Worm (Caenorhabditis elegans) whole organism, L4 larva: ENCODE results near the gene nhr-128.
A peak's percentile ranks its signal among the peaks of the same experiment; 100 is the strongest.

Experiments used
- F10B5.3 ChIP-seq: sonication (generic microtip); optimal IDR thresholded peaks from 2 replicates; lab custom pipeline; 2016; ENCODE audit warnings: mild to moderate bottlenecking, missing genetic modification characterization, missing compliant biosample characterization
- R02D3.7 ChIP-seq: fragments of 150-350 bp; sonication (generic microtip); optimal IDR thresholded peaks from 3 replicates; lab custom pipeline; 2014; ENCODE audit warnings: missing biosample characterization, missing genetic modification characterization
- Y105C5A.15 ChIP-seq: fragments of 200-800 bp; sonication (Bioruptor generic); IDR thresholded peaks from 2 replicates; pipeline ENCODE4 v1.3.6; 2022; ENCODE audit warnings: missing genetic modification characterization, missing compliant biosample characterization
- Y5F2A.4 ChIP-seq: fragments of 200-800 bp; sonication (Bioruptor generic); optimal IDR thresholded peaks from 2 replicates; lab custom pipeline; 2018; ENCODE audit warnings: mild to moderate bottlenecking, missing genetic modification characterization, missing compliant biosample characterization
- ZK337.2 ChIP-seq: fragments of 200-800 bp; sonication (Bioruptor generic); IDR thresholded peaks from 2 replicates; pipeline ENCODE4 v1.3.6; 2022; ENCODE audit warnings: missing genetic modification reagents, missing genetic modification characterization, missing compliant biosample characterization
- ZK546.5 ChIP-seq, 2 experiments: sonication (generic microtip); optimal IDR thresholded peaks; 2 replicates each; lab custom pipeline; 2017; ENCODE audit warnings: missing biosample characterization in 2 of 2, missing genetic modification characterization in 2 of 2
- arid-1 ChIP-seq: fragments of 200-800 bp; sonication (Bioruptor generic); conservative IDR thresholded peaks from 2 replicates; pipeline ENCODE4 v1.3.6; 2022; ENCODE audit warnings: missing genetic modification reagents, missing genetic modification characterization, missing compliant biosample characterization
- ceh-32 ChIP-seq: sonication (generic microtip); optimal IDR thresholded peaks from 2 replicates; lab custom pipeline; 2016; ENCODE audit warnings: mild to moderate bottlenecking, missing genetic modification characterization, missing compliant biosample characterization; ENCODE audit not compliant: poor library complexity
- ceh-44 ChIP-seq: fragments of 200-800 bp; sonication (Bioruptor generic); IDR thresholded peaks from 2 replicates; pipeline ENCODE4 v1.3.6; 2022; ENCODE audit warnings: missing genetic modification reagents, missing genetic modification characterization, missing compliant biosample characterization
- ces-1 ChIP-seq: fragments of 150-350 bp; sonication (generic microtip); optimal IDR thresholded peaks from 4 replicates; lab custom pipeline; 2014; ENCODE audit warnings: missing biosample characterization, missing genetic modification reagents, missing genetic modification characterization
- cey-2 ChIP-seq: sonication (generic microtip); optimal IDR thresholded peaks from 3 replicates; lab custom pipeline; 2017; ENCODE audit warnings: missing genetic modification characterization, mild to moderate bottlenecking, missing compliant biosample characterization, antibody characterized with exemption, borderline replicate concordance; ENCODE audit not compliant: insufficient read depth
- ctbp-1 ChIP-seq: fragments of 200-800 bp; sonication (Bioruptor generic); IDR thresholded peaks from 2 replicates; pipeline ENCODE4 v1.3.6; 2022; ENCODE audit warnings: missing genetic modification reagents, missing genetic modification characterization, missing compliant biosample characterization
- daf-12 ChIP-seq: fragments of 150-350 bp; optimal IDR thresholded peaks from 2 replicates; lab custom pipeline; 2014; ENCODE audit warnings: missing biosample characterization, missing genetic modification reagents, missing genetic modification characterization
- dmd-6 ChIP-seq: fragments of 200-800 bp; sonication (Bioruptor generic); IDR thresholded peaks from 2 replicates; pipeline ENCODE4 v1.3.6; 2022; ENCODE audit warnings: missing genetic modification reagents, missing genetic modification characterization, missing compliant biosample characterization
- egl-27 ChIP-seq: sonication (generic microtip); optimal IDR thresholded peaks from 3 replicates; lab custom pipeline; 2017; ENCODE audit warnings: missing biosample characterization, missing genetic modification reagents, missing genetic modification characterization
- hif-1 ChIP-seq, 2 experiments: sonication (generic microtip); optimal IDR thresholded peaks; 2 replicates each; lab custom pipeline; 2016 to 2017; ENCODE audit warnings: missing compliant biosample characterization in 2 of 2, missing genetic modification characterization in 2 of 2, missing genetic modification reagents in 2 of 2, missing genotype in 2 of 2, mild to moderate bottlenecking in 1 of 2
- hlh-11 ChIP-seq: fragments of 200-800 bp; sonication (Bioruptor generic); optimal IDR thresholded peaks from 2 replicates; lab custom pipeline; 2018; ENCODE audit warnings: mild to moderate bottlenecking, missing genetic modification characterization, missing compliant biosample characterization
- hmg-1.1 ChIP-seq: fragments of 200-800 bp; sonication (Bioruptor generic); IDR thresholded peaks from 2 replicates; pipeline ENCODE4 v1.3.6; 2022; ENCODE audit warnings: missing genetic modification reagents, missing genetic modification characterization, missing compliant biosample characterization
- lin-1 ChIP-seq: fragments of 200-800 bp; sonication (Bioruptor generic); IDR thresholded peaks from 2 replicates; pipeline ENCODE4 v1.3.6; 2022; ENCODE audit warnings: missing genetic modification reagents, missing genetic modification characterization, missing compliant biosample characterization
- lin-13 ChIP-seq: fragments of 150-350 bp; optimal IDR thresholded peaks from 2 replicates; lab custom pipeline; 2014; ENCODE audit warnings: missing biosample characterization, missing genetic modification reagents, missing genetic modification characterization
- lin-29 ChIP-seq: fragments of 200-800 bp; sonication (Bioruptor generic); IDR thresholded peaks from 2 replicates; pipeline ENCODE4 v1.3.6; 2022; ENCODE audit warnings: missing genetic modification reagents, missing genetic modification characterization, missing compliant biosample characterization
- lin-38 ChIP-seq: fragments of 200-800 bp; sonication (Bioruptor generic); IDR thresholded peaks from 2 replicates; pipeline ENCODE4 v1.3.6; 2022; ENCODE audit warnings: missing genetic modification reagents, missing genetic modification characterization, missing compliant biosample characterization
- lin-39 ChIP-seq: fragments of 150-350 bp; optimal IDR thresholded peaks from 2 replicates; lab custom pipeline; 2014; ENCODE audit warnings: missing biosample characterization, missing genetic modification reagents, missing genetic modification characterization
- mep-1 ChIP-seq: fragments of 150-350 bp; sonication (generic microtip); optimal IDR thresholded peaks from 3 replicates; lab custom pipeline; 2014; ENCODE audit warnings: missing biosample characterization, missing genetic modification characterization
- nhr-10 ChIP-seq: fragments of 150-350 bp; optimal IDR thresholded peaks from 2 replicates; lab custom pipeline; 2014; ENCODE audit warnings: missing biosample characterization, missing genetic modification characterization
- nhr-111 ChIP-seq: fragments of 200-800 bp; sonication (Bioruptor generic); optimal IDR thresholded peaks from 2 replicates; lab custom pipeline; 2018; ENCODE audit warnings: mild to moderate bottlenecking, missing genetic modification characterization, missing compliant biosample characterization
- nhr-237 ChIP-seq: sonication (generic microtip); optimal IDR thresholded peaks from 2 replicates; lab custom pipeline; 2017; ENCODE audit warnings: missing biosample characterization, missing genetic modification characterization
- nhr-28 ChIP-seq: fragments of 150-350 bp; optimal IDR thresholded peaks from 2 replicates; lab custom pipeline; 2014; ENCODE audit warnings: missing biosample characterization, missing genetic modification characterization
- nhr-76 ChIP-seq: fragments of 150-350 bp; optimal IDR thresholded peaks from 2 replicates; lab custom pipeline; 2014; ENCODE audit warnings: missing biosample characterization, missing genetic modification characterization
- pha-4 ChIP-seq, 2 experiments: fragments of 150-350 bp in 1 of 2; fragments of 200-800 bp in 1 of 2; sonication (Bioruptor generic) in 1 of 2; IDR thresholded peaks in 1 of 2; optimal IDR thresholded peaks in 1 of 2; 2 replicates each; pipeline versions ENCODE4 v1.3.6 to Lab custom; 2014 to 2022; ENCODE audit warnings: missing genetic modification characterization in 2 of 2, missing genetic modification reagents in 2 of 2, missing biosample characterization in 1 of 2, missing compliant biosample characterization in 1 of 2
- sdz-12 ChIP-seq: fragments of 200-800 bp; sonication (Bioruptor generic); optimal IDR thresholded peaks from 2 replicates; lab custom pipeline; 2018; ENCODE audit warnings: mild to moderate bottlenecking, missing genetic modification characterization, missing compliant biosample characterization
- skn-1 ChIP-seq: fragments of 150-350 bp; optimal IDR thresholded peaks from 2 replicates; lab custom pipeline; 2014; ENCODE audit warnings: missing biosample characterization, missing genetic modification characterization
- tra-1 ChIP-seq: fragments of 200-800 bp; sonication (Bioruptor generic); IDR thresholded peaks from 2 replicates; pipeline ENCODE4 v1.3.6; 2022; ENCODE audit warnings: missing genetic modification reagents, missing genetic modification characterization, missing compliant biosample characterization
- unc-130 ChIP-seq: sonication (generic microtip); optimal IDR thresholded peaks from 2 replicates; lab custom pipeline; 2016; ENCODE audit warnings: missing genetic modification reagents, missing genetic modification characterization, missing compliant biosample characterization
- unc-62 ChIP-seq, 3 experiments: fragments of 150-350 bp in 1 of 3; sonication (generic microtip); optimal IDR thresholded peaks in 2 of 3; peaks in 1 of 3; 1 replicate in 1 of 3; 2 replicates in 2 of 3; lab custom pipeline; 2014 to 2017; ENCODE audit warnings: missing biosample characterization in 3 of 3, missing genetic modification characterization in 3 of 3, missing genetic modification reagents in 3 of 3, missing genotype in 1 of 3
- vab-7 ChIP-seq: fragments of 200-800 bp; sonication (Bioruptor generic); IDR thresholded peaks from 2 replicates; pipeline ENCODE4 v1.3.6; 2022; ENCODE audit warnings: missing genetic modification reagents, missing genetic modification characterization, missing compliant biosample characterization
- zfp-3 ChIP-seq: fragments of 200-800 bp; sonication (Bioruptor generic); conservative IDR thresholded peaks from 2 replicates; pipeline ENCODE4 v1.3.6; 2022; ENCODE audit warnings: missing genetic modification reagents, missing genetic modification characterization, missing compliant biosample characterization
- ztf-11 ChIP-seq: fragments of 150-350 bp; optimal IDR thresholded peaks from 2 replicates; lab custom pipeline; 2014; ENCODE audit warnings: missing biosample characterization, missing genetic modification characterization
- ztf-7 ChIP-seq: fragments of 150-350 bp; optimal IDR thresholded peaks from 2 replicates; lab custom pipeline; 2014; ENCODE audit warnings: missing biosample characterization, missing genetic modification characterization

The nhr-128 gene

ce11 chrV:2244751-2245150 lies 22.9 kb downstream of the nhr-128 start, which contains the start of gene cyp-33C5 (continued):
- no peak for TF ChIP-seq pha-4 (GFP tag; IDR thresholded peaks at IDR 0.05; lab: Robert Waterston, UW)
- no peak for TF ChIP-seq pha-4 (tag; optimal IDR thresholded peaks at IDR 0.05; lab: Kevin White, UChicago)
- no peak for TF ChIP-seq Y105C5A.15
- TF ChIP-seq cey-2: no peak
- no peak for TF ChIP-seq ces-1
- no peak for TF ChIP-seq zfp-3
- no peak for TF ChIP-seq F10B5.3 (tag; lab: Kevin White, UChicago)
- TF ChIP-seq ctbp-1 (GFP tag; lab: Robert Waterston, UW): no peak
- TF ChIP-seq ZK337.2 (GFP tag; lab: Robert Waterston, UW): no peak
- no peak for TF ChIP-seq sdz-12
- no peak for TF ChIP-seq ceh-44 (GFP tag; lab: Robert Waterston, UW)
- no peak for TF ChIP-seq ceh-32 (tag; lab: Kevin White, UChicago)
- TF ChIP-seq nhr-237: no peak
- peak; percentile 25 for TF ChIP-seq hlh-11 (tag; lab: Kevin White, UChicago)
- no peak for TF ChIP-seq unc-130 (GFP tag; lab: Kevin White, UChicago)
- no peak for TF ChIP-seq egl-27 (tag; lab: Kevin White, UChicago)
- no peak for TF ChIP-seq skn-1 (tag; lab: Kevin White, UChicago)
- TF ChIP-seq ztf-11 (tag; lab: Kevin White, UChicago): no peak
- TF ChIP-seq nhr-28 (tag; lab: Kevin White, UChicago): peak; percentile 98
- peak; percentile 70 for TF ChIP-seq dmd-6 (GFP tag; lab: Robert Waterston, UW)
- TF ChIP-seq nhr-111 (GFP tag; lab: Kevin White, UChicago): no peak
- TF ChIP-seq lin-38: no peak

- no peak for TF ChIP-seq lin-39 (tag; lab: Kevin White, UChicago)
- no peak for TF ChIP-seq daf-12 (tag; lab: Kevin White, UChicago)
- no peak for TF ChIP-seq mep-1 (tag; lab: Kevin White, UChicago)
- no peak for TF ChIP-seq hif-1 (tag; optimal IDR thresholded peaks at IDR 0.05; lab: Kevin White, UChicago)
- TF ChIP-seq ztf-7 (tag; lab: Kevin White, UChicago): no peak
- TF ChIP-seq hmg-1.1 (GFP tag; lab: Robert Waterston, UW): no peak
- TF ChIP-seq vab-7: no peak
- no peak for TF ChIP-seq unc-62 (GFP tag; optimal IDR thresholded peaks at IDR 0.05 in 1 of 2; lab: Kevin White, UChicago)
- TF ChIP-seq unc-62 (tag; optimal IDR thresholded peaks at IDR 0.05; lab: Kevin White, UChicago): no peak
- TF ChIP-seq ZK546.5 (tag; optimal IDR thresholded peaks at IDR 0.05; lab: Kevin White, UChicago): no peak
- no peak for TF ChIP-seq lin-29 (GFP tag; lab: Robert Waterston, UW)
- TF ChIP-seq arid-1 (GFP tag; lab: Robert Waterston, UW): no peak
- TF ChIP-seq nhr-10 (tag; lab: Kevin White, UChicago): no peak
- TF ChIP-seq lin-1: no peak
- no peak for TF ChIP-seq lin-13 (GFP tag; lab: Kevin White, UChicago)
- no peak for TF ChIP-seq nhr-76 (tag; lab: Kevin White, UChicago)
- no peak for TF ChIP-seq tra-1
- TF ChIP-seq sdz-12: no peak
- TF ChIP-seq R02D3.7 (tag; lab: Kevin White, UChicago): no peak
- no peak for TF ChIP-seq Y5F2A.4 (GFP tag; lab: Kevin White, UChicago)
These were observed 27.4 kb downstream of the nhr-128 start, which contains the start of gene cyp-33C6 for ce11 chrV:2249310-2249709. cyp-33C6 (minus strand) TSS chrV:2249410.
